Fruit fly (Drosophila melanogaster): ENCODE measurements around the gene MsR2.

MsR2 gene

DNA sequence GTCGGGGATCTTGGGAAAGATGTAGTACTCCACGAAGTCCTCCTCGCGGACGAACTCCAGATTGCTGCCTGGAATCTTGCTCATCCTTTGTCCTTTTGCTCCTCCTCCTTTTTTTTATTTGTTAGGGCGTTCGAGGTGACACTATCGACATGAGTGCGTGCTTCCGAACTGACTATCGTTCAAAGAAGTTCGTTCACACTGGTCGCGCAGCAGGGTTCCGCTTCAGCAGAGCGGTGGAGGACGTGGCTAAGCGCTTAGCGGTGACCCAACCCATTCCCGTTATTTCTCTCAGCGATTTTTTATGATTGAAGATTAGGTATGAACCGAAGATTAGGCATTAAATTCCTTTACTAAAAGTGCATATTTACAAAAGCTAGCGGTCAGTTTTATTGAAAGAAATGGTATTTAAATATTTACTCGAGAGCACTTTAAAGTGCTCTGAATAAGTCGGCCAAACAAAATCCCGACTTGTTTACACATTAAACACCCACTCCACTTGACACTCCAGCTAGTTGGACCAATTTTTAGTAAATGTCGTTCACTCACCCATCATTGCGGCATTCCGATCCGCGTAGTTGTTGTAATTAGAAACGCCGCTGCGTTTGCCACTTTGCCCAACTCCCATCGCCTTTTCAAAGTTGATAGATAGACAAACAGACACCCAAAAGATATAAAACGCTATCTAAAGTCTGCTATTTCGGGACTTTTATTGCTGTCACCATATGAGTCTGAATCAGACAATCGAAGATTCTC, 16.8 kb upstream of the MsR2 start, which contains the start of the genes ecd and CG13806 (continued):
- no peak for TF ChIP-seq Eip78C (GFP tag)
- no peak for TF ChIP-seq CG3032 (tag; optimal IDR thresholded peaks at IDR 0.05)
- TF ChIP-seq Gug (GFP tag; IDR thresholded peaks at IDR 0.05), result no peak
- TF ChIP-seq Eip75B (GFP tag; optimal IDR thresholded peaks at IDR 0.05), result no peak
- TF ChIP-seq achi (GFP tag; optimal IDR thresholded peaks at IDR 0.05), result no peak
- TF ChIP-seq Smox (GFP tag; optimal IDR thresholded peaks at IDR 0.05), result no peak
- no peak for TF ChIP-seq CG11902 (GFP tag; optimal IDR thresholded peaks at IDR 0.05)
- TF ChIP-seq Sox14 (GFP tag; optimal IDR thresholded peaks at IDR 0.05), result peak; percentile 87
- TF ChIP-seq esn (GFP tag; optimal IDR thresholded peaks at IDR 0.05), result peak; percentile 15
- peak; percentile 25 for TF ChIP-seq Hr39 (GFP tag; optimal IDR thresholded peaks at IDR 0.05)
- TF ChIP-seq topi (GFP tag; optimal IDR thresholded peaks at IDR 0.05), result no peak
- TF ChIP-seq CG6163 (GFP tag; IDR thresholded peaks at IDR 0.05), result no peak
- TF ChIP-seq acj6 (GFP tag; optimal IDR thresholded peaks at IDR 0.05), result no peak
- no peak for TF ChIP-seq CG6792 (GFP tag; optimal IDR thresholded peaks at IDR 0.05)
- no peak for TF ChIP-seq CG34406 (GFP tag; optimal IDR thresholded peaks at IDR 0.05)
- no peak for TF ChIP-seq spab (GFP tag; optimal IDR thresholded peaks at IDR 0.05)
- TF ChIP-seq CG32006 (GFP tag; optimal IDR thresholded peaks at IDR 0.05), result no peak
- peak; percentile 36; the same call in 1 of the 3 replicates for TF ChIP-seq eg (GFP tag; IDR thresholded peaks at IDR 0.05)
- TF ChIP-seq CG10669 (GFP tag; optimal IDR thresholded peaks at IDR 0.05), result no peak
- no peak for TF ChIP-seq Blimp-1 (GFP tag; optimal IDR thresholded peaks at IDR 0.05)
- TF ChIP-seq Hr4 (GFP tag; optimal IDR thresholded peaks at IDR 0.05), result no peak
- TF ChIP-seq Lpt (GFP tag; optimal IDR thresholded peaks at IDR 0.05), result no peak
- TF ChIP-seq pdm3 (GFP tag; optimal IDR thresholded peaks at IDR 0.05), result no peak
- TF ChIP-seq lz (GFP tag; optimal IDR thresholded peaks at IDR 0.05), result peak; percentile 30

DNA sequence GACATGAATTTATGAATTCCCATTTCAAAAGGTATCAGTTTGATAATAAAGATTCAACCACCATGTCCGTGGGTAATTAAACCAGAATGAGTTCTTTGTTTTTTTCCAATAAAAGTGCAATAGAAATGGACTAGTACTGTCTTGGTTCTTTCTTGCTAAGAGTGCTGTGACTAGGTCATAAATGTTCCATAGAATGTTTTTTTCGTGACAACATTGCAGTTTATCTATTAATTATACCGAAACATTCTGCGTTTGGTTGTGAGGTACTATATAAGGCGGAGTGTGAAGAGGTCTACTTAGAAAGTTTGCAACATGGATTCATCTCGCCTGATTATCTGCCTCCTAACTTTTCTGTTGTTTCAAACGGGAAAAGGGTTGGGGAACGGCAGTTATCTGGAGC, 15.1 kb upstream of the MsR2 start, which contains the start of gene obst-I:
Gene obst-I (plus strand): TSS at position 301 of the 400 bp plus-strand sequence.
- TF ChIP-seq CG4318 (GFP tag; optimal IDR thresholded peaks at IDR 0.05) (no peak), Sox102F (GFP tag; optimal IDR thresholded peaks at IDR 0.05) (no peak), cyc (GFP tag; optimal IDR thresholded peaks at IDR 0.05) (no peak), CG7368 (GFP tag; optimal IDR thresholded peaks at IDR 0.05) (no peak), salr (GFP tag; optimal IDR thresholded peaks at IDR 0.05) (no peak), pdm3 (GFP tag; optimal IDR thresholded peaks at IDR 0.05) (no peak), CG8632 (GFP tag; optimal IDR thresholded peaks at IDR 0.05) (no peak), dsx (GFP tag; optimal IDR thresholded peaks at IDR 0.05; ENCODE audit: poor library complexity, severe bottlenecking) (no peak), CG11294 (GFP tag; IDR thresholded peaks at IDR 0.05) (no peak)

- no peak for TF ChIP-seq CG6276 (GFP tag; optimal IDR thresholded peaks at IDR 0.05)
Observed at dm6 chr3L:2268525-2268924, 14.2 kb upstream of the MsR2 start, which contains the start of gene CG32302. CG32302 (plus strand) TSS chr3L:2268825.

dm6 chr3L:2272669-2273068, 10.0 kb upstream of the MsR2 start, which contains the start of gene yellow-g:
yellow-g (minus strand) TSS chr3L:2272769.
- TF ChIP-seq CG3032 (tag; optimal IDR thresholded peaks at IDR 0.05), result no peak
- TF ChIP-seq Hr4 (GFP tag; optimal IDR thresholded peaks at IDR 0.05), result no peak
- TF ChIP-seq CG31627 (GFP tag; optimal IDR thresholded peaks at IDR 0.05), result no peak
- TF ChIP-seq Eip75B (GFP tag; optimal IDR thresholded peaks at IDR 0.05), result no peak
- TF ChIP-seq CG32006 (GFP tag; optimal IDR thresholded peaks at IDR 0.05), result no peak
- no peak for TF ChIP-seq fd85E (GFP tag; optimal IDR thresholded peaks at IDR 0.05)
- TF ChIP-seq Sox14 (GFP tag; optimal IDR thresholded peaks at IDR 0.05), result no peak
- TF ChIP-seq CG11294 (GFP tag; IDR thresholded peaks at IDR 0.05), result no peak
- TF ChIP-seq CG9139 (GFP tag; optimal IDR thresholded peaks at IDR 0.05), result no peak
- no peak for TF ChIP-seq Gug (GFP tag; IDR thresholded peaks at IDR 0.05)
- TF ChIP-seq CG7368 (GFP tag; optimal IDR thresholded peaks at IDR 0.05), result no peak
- TF ChIP-seq Hr38 (GFP tag; optimal IDR thresholded peaks at IDR 0.05), result no peak
- TF ChIP-seq Ets21C (GFP tag; optimal IDR thresholded peaks at IDR 0.05), result no peak
- TF ChIP-seq acj6 (GFP tag; optimal IDR thresholded peaks at IDR 0.05), result no peak
- TF ChIP-seq CG6163 (GFP tag; IDR thresholded peaks at IDR 0.05), result no peak
- no peak for TF ChIP-seq eg (GFP tag; IDR thresholded peaks at IDR 0.05)
- no peak for TF ChIP-seq Sox102F (GFP tag; optimal IDR thresholded peaks at IDR 0.05)
- TF ChIP-seq CG6854 (GFP tag; optimal IDR thresholded peaks at IDR 0.05), result no peak
- no peak for TF ChIP-seq fd59A (GFP tag; optimal IDR thresholded peaks at IDR 0.05)

Measured in whole organism, prepupa.